Fruit fly (Drosophila melanogaster) whole organism, embryonic: ENCODE data around the gene RhoGAP93B.

ENCODE experiments used
- Bdp1 ChIP-seq: fragments of 200-800 bp; sonication (Bioruptor generic); optimal IDR thresholded peaks from 3 replicates; lab custom pipeline; 2016; ENCODE audit warnings: missing biosample characterization, missing genetic modification characterization
- CG10565 ChIP-seq: fragments of 200-800 bp; sonication (Bioruptor generic); optimal IDR thresholded peaks from 3 replicates; lab custom pipeline; 2016; ENCODE audit warnings: missing biosample characterization, mild to moderate bottlenecking, missing genetic modification characterization
- CG10979 ChIP-seq: fragments of 200-800 bp; sonication (Bioruptor generic); optimal IDR thresholded peaks from 2 replicates; lab custom pipeline; 2018; ENCODE audit warnings: missing biosample characterization, mild to moderate bottlenecking, missing genetic modification characterization, moderate library complexity
- CG11247 ChIP-seq: fragments of 200-800 bp; sonication (Bioruptor generic); IDR thresholded peaks from 2 replicates; pipeline ENCODE4 v1.3.6; 2022; ENCODE audit warnings: missing biosample characterization, missing genetic modification characterization
- CG11504 ChIP-seq: fragments of 200-800 bp; sonication (Bioruptor generic); optimal IDR thresholded peaks from 3 replicates; lab custom pipeline; 2019; ENCODE audit warnings: missing biosample characterization, mild to moderate bottlenecking, missing genetic modification characterization, moderate library complexity
- CG15011 ChIP-seq: fragments of 200-800 bp; sonication (Bioruptor generic); optimal IDR thresholded peaks from 3 replicates; lab custom pipeline; 2018; ENCODE audit warnings: missing biosample characterization, mild to moderate bottlenecking, missing genetic modification characterization
- CG16779 ChIP-seq: fragments of 200-800 bp; sonication (Bioruptor generic); IDR thresholded peaks from 2 replicates; pipeline ENCODE4 v1.3.6; 2022; ENCODE audit warnings: missing biosample characterization, missing genetic modification characterization
- CG17612 ChIP-seq: fragments of 200-800 bp; sonication (Bioruptor generic); IDR thresholded peaks from 2 replicates; pipeline ENCODE4 v1.3.6; 2022; ENCODE audit warnings: missing biosample characterization, missing genetic modification characterization
- CG1792 ChIP-seq: fragments of 200-800 bp; sonication (Bioruptor generic); optimal IDR thresholded peaks from 2 replicates; lab custom pipeline; 2016; ENCODE audit warnings: missing biosample characterization, missing genetic modification characterization
- CG18011 ChIP-seq: fragments of 200-800 bp; sonication (Bioruptor generic); optimal IDR thresholded peaks from 2 replicates; lab custom pipeline; 2017; ENCODE audit warnings: missing biosample characterization, missing genetic modification characterization, mild to moderate bottlenecking, moderate library complexity, missing genotype
- CG18599 ChIP-seq: fragments of 200-800 bp; sonication (Bioruptor generic); optimal IDR thresholded peaks from 3 replicates; lab custom pipeline; 2017; ENCODE audit warnings: missing biosample characterization, missing genetic modification characterization, mild to moderate bottlenecking, moderate library complexity, missing genetic modification reagents
- CG2875 ChIP-seq: fragments of 200-800 bp; sonication (Bioruptor generic); optimal IDR thresholded peaks from 2 replicates; lab custom pipeline; 2017; ENCODE audit warnings: missing biosample characterization, mild to moderate bottlenecking, missing genetic modification characterization, missing genetic modification reagents
- CG31224 ChIP-seq: fragments of 200-800 bp; sonication (Bioruptor generic); IDR thresholded peaks from 2 replicates; pipeline ENCODE4 v1.3.6; 2022; ENCODE audit warnings: missing biosample characterization, missing genetic modification characterization
- CG31441 ChIP-seq: fragments of 200-800 bp; sonication (Bioruptor generic); IDR thresholded peaks from 2 replicates; pipeline ENCODE4 v1.3.6; 2022; ENCODE audit warnings: missing biosample characterization, missing genetic modification characterization
- CG32532 ChIP-seq: fragments of 200-800 bp; sonication (Bioruptor generic); IDR thresholded peaks from 2 replicates; pipeline ENCODE4 v1.3.6; 2022; ENCODE audit warnings: missing biosample characterization, missing genetic modification characterization
- CG4282 ChIP-seq: fragments of 200-800 bp; sonication (Bioruptor generic); optimal IDR thresholded peaks from 2 replicates; lab custom pipeline; 2016; ENCODE audit warnings: missing biosample characterization, missing genetic modification characterization
- CG4854 ChIP-seq: fragments of 200-800 bp; sonication (Bioruptor generic); optimal IDR thresholded peaks from 2 replicates; lab custom pipeline; 2016; ENCODE audit warnings: missing biosample characterization, missing genetic modification characterization, inconsistent platforms
- CG8359 ChIP-seq: fragments of 200-800 bp; sonication (Bioruptor generic); optimal IDR thresholded peaks from 2 replicates; lab custom pipeline; 2017; ENCODE audit warnings: missing biosample characterization, mild to moderate bottlenecking, missing genetic modification characterization, borderline replicate concordance
- Dip3 ChIP-seq: fragments of 200-800 bp; sonication (Bioruptor generic); optimal IDR thresholded peaks from 3 replicates; lab custom pipeline; 2016; ENCODE audit warnings: missing biosample characterization, missing genetic modification characterization
- Dll ChIP-seq: fragments of 200-800 bp; sonication (Bioruptor generic); IDR thresholded peaks from 4 replicates; pipeline ENCODE4 v1.3.6; 2022; ENCODE audit warnings: missing biosample characterization, missing genetic modification characterization; ENCODE audit not compliant: partially characterized antibody
- Ets97D ChIP-seq: fragments of 200-800 bp; sonication (Bioruptor generic); optimal IDR thresholded peaks from 3 replicates; lab custom pipeline; 2016; ENCODE audit warnings: missing biosample characterization, missing genetic modification characterization
- Fer3 ChIP-seq: fragments of 200-800 bp; sonication (Bioruptor generic); optimal IDR thresholded peaks from 2 replicates; lab custom pipeline; 2018; ENCODE audit warnings: missing biosample characterization, mild to moderate bottlenecking, missing genetic modification characterization, moderate library complexity
- HLHmδ ChIP-seq: fragments of 200-800 bp; sonication (Bioruptor generic); optimal IDR thresholded peaks from 2 replicates; lab custom pipeline; 2018; ENCODE audit warnings: missing biosample characterization, mild to moderate bottlenecking, missing genetic modification characterization, moderate library complexity
- Hey ChIP-seq: fragments of 200-800 bp; sonication (Bioruptor generic); optimal IDR thresholded peaks from 3 replicates; lab custom pipeline; 2018; ENCODE audit warnings: missing biosample characterization, mild to moderate bottlenecking, missing genetic modification characterization
- HmgZ ChIP-seq: fragments of 200-800 bp; sonication (Bioruptor generic); optimal IDR thresholded peaks from 2 replicates; lab custom pipeline; 2018; ENCODE audit warnings: missing biosample characterization, mild to moderate bottlenecking, missing genetic modification characterization
- MTF-1 ChIP-seq: fragments of 200-800 bp; sonication (Bioruptor generic); optimal IDR thresholded peaks from 2 replicates; lab custom pipeline; 2018; ENCODE audit warnings: missing biosample characterization, mild to moderate bottlenecking, missing genetic modification characterization, borderline replicate concordance
- Oaz ChIP-seq: fragments of 200-800 bp; sonication (Bioruptor generic); IDR thresholded peaks from 2 replicates; pipeline ENCODE4 v1.3.6; 2022; ENCODE audit warnings: missing biosample characterization, missing genetic modification characterization
- PHDP ChIP-seq: fragments of 200-800 bp; sonication (Bioruptor generic); optimal IDR thresholded peaks from 3 replicates; lab custom pipeline; 2018; ENCODE audit warnings: missing biosample characterization, mild to moderate bottlenecking, missing genetic modification characterization, moderate library complexity
- Ptx1 ChIP-seq: fragments of 200-800 bp; sonication (Bioruptor generic); IDR thresholded peaks from 2 replicates; pipeline ENCODE4 v1.3.6; 2022; ENCODE audit warnings: missing biosample characterization, missing genetic modification characterization
- Vsx1 ChIP-seq: fragments of 200-800 bp; sonication (Bioruptor generic); optimal IDR thresholded peaks from 2 replicates; lab custom pipeline; 2017; ENCODE audit warnings: missing biosample characterization, mild to moderate bottlenecking, missing genetic modification characterization, missing genetic modification reagents
- Xbp1 ChIP-seq: fragments of 200-800 bp; sonication (Bioruptor generic); optimal IDR thresholded peaks from 3 replicates; lab custom pipeline; 2016; ENCODE audit warnings: missing biosample characterization, mild to moderate bottlenecking, missing genetic modification characterization
- caup ChIP-seq: fragments of 200-800 bp; sonication (Bioruptor generic); optimal IDR thresholded peaks from 3 replicates; lab custom pipeline; 2017; ENCODE audit warnings: missing biosample characterization, mild to moderate bottlenecking, missing genetic modification characterization, moderate library complexity; ENCODE audit not compliant: severe bottlenecking
- chinmo ChIP-seq: fragments of 200-800 bp; sonication (Bioruptor generic); IDR thresholded peaks from 4 replicates; pipeline ENCODE4 v1.3.6; 2022; ENCODE audit warnings: missing biosample characterization, missing genetic modification characterization; ENCODE audit not compliant: partially characterized antibody
- ems ChIP-seq: fragments of 200-800 bp; sonication (Bioruptor generic); optimal IDR thresholded peaks from 3 replicates; lab custom pipeline; 2016; ENCODE audit warnings: missing biosample characterization, missing genetic modification characterization
- ftz-f1 ChIP-seq: fragments of 200-800 bp; sonication (Bioruptor generic); optimal IDR thresholded peaks from 2 replicates; lab custom pipeline; 2016; ENCODE audit warnings: missing biosample characterization, missing genetic modification characterization
- gem ChIP-seq: fragments of 200-800 bp; sonication (Bioruptor generic); optimal IDR thresholded peaks from 2 replicates; lab custom pipeline; 2019; ENCODE audit warnings: missing biosample characterization, mild to moderate bottlenecking, missing genetic modification characterization, moderate library complexity
- jigr1 ChIP-seq: fragments of 200-800 bp; sonication (Bioruptor generic); IDR thresholded peaks from 3 replicates; pipeline ENCODE4 v1.3.6; 2022; ENCODE audit warnings: missing biosample characterization, missing genetic modification characterization
- jing ChIP-seq: fragments of 200-800 bp; sonication (Bioruptor generic); optimal IDR thresholded peaks from 2 replicates; lab custom pipeline; 2018; ENCODE audit warnings: missing biosample characterization, mild to moderate bottlenecking, missing genetic modification characterization
- kah ChIP-seq: fragments of 200-800 bp; sonication (Bioruptor generic); optimal IDR thresholded peaks from 2 replicates; lab custom pipeline; 2018; ENCODE audit warnings: missing biosample characterization, mild to moderate bottlenecking, missing genetic modification characterization
- lab ChIP-seq: fragments of 200-800 bp; sonication (Bioruptor generic); optimal IDR thresholded peaks from 3 replicates; lab custom pipeline; 2017; ENCODE audit warnings: missing biosample characterization, missing genetic modification characterization, mild to moderate bottlenecking, moderate library complexity, missing genetic modification reagents
- lilli ChIP-seq: fragments of 200-800 bp; sonication (Bioruptor generic); optimal IDR thresholded peaks from 3 replicates; lab custom pipeline; 2016; ENCODE audit warnings: missing biosample characterization, missing genetic modification characterization
- maf-S ChIP-seq: fragments of 200-800 bp; sonication (Bioruptor generic); optimal IDR thresholded peaks from 2 replicates; lab custom pipeline; 2016; ENCODE audit warnings: missing biosample characterization, missing genetic modification characterization
- oc ChIP-seq: fragments of 200-800 bp; sonication (Bioruptor generic); optimal IDR thresholded peaks from 2 replicates; lab custom pipeline; 2018; ENCODE audit warnings: missing biosample characterization, mild to moderate bottlenecking, missing genetic modification characterization, moderate library complexity
- phol ChIP-seq: fragments of 200-800 bp; sonication (Bioruptor generic); optimal IDR thresholded peaks from 3 replicates; lab custom pipeline; 2018; ENCODE audit warnings: missing biosample characterization, mild to moderate bottlenecking, missing genetic modification characterization, moderate library complexity
- ranshi ChIP-seq: fragments of 200-800 bp; sonication (Bioruptor generic); IDR thresholded peaks from 2 replicates; pipeline ENCODE4 v1.3.6; 2022; ENCODE audit warnings: missing biosample characterization, missing genetic modification characterization
- sd ChIP-seq: fragments of 200-800 bp; sonication (Bioruptor generic); optimal IDR thresholded peaks from 3 replicates; lab custom pipeline; 2018; ENCODE audit warnings: missing biosample characterization, mild to moderate bottlenecking, missing genetic modification characterization, moderate library complexity
- sens ChIP-seq: fragments of 200-800 bp; sonication (Bioruptor generic); peaks from one replicate; lab custom pipeline; 2016; ENCODE audit warnings: missing biosample characterization, missing genetic modification characterization
- sens-2 ChIP-seq: fragments of 200-800 bp; sonication (Bioruptor generic); IDR thresholded peaks from 2 replicates; pipeline ENCODE4 v1.3.6; 2022; ENCODE audit warnings: missing biosample characterization, missing genetic modification characterization
- sisA ChIP-seq: fragments of 200-800 bp; sonication (Bioruptor generic); IDR thresholded peaks from 2 replicates; pipeline ENCODE4 v1.3.6; 2022; ENCODE audit warnings: missing biosample characterization, missing genetic modification characterization
- so ChIP-seq: fragments of 200-800 bp; sonication (Bioruptor generic); IDR thresholded peaks from 3 replicates; pipeline ENCODE4 v1.3.6; 2022; ENCODE audit warnings: missing biosample characterization, missing genetic modification characterization
- ssp ChIP-seq: fragments of 200-800 bp; sonication (Bioruptor generic); IDR thresholded peaks from 2 replicates; pipeline ENCODE4 v1.3.6; 2022; ENCODE audit warnings: missing biosample characterization, missing genetic modification characterization
- trh ChIP-seq: fragments of 200-800 bp; sonication (Bioruptor generic); optimal IDR thresholded peaks from 2 replicates; lab custom pipeline; 2016; ENCODE audit warnings: missing biosample characterization, missing genetic modification characterization

The RhoGAP93B gene

dm6 chr3R:21078958-21079357, 18.7 kb downstream of the RhoGAP93B start (continued):
- no peak for TF ChIP-seq HmgZ (tag; lab: Kevin White, UChicago)
- peak; percentile 45; the same call in 1 of the 2 replicates for TF ChIP-seq sens-2 (GFP tag; lab: Robert Waterston, UW)
- no peak for TF ChIP-seq CG18599 (GFP tag; lab: Kevin White, UChicago)
- no peak for TF ChIP-seq gem (tag; lab: Kevin White, UChicago)
- no peak for TF ChIP-seq CG32532
- TF ChIP-seq trh (GFP tag; lab: Kevin White, UChicago), result no peak
- no peak for TF ChIP-seq Xbp1 (GFP tag; lab: Kevin White, UChicago)
- no peak for TF ChIP-seq caup (GFP tag; lab: Kevin White, UChicago)
- no peak for TF ChIP-seq CG4282 (GFP tag; lab: Kevin White, UChicago)
- TF ChIP-seq Fer3 (tag; lab: Kevin White, UChicago), result no peak
- TF ChIP-seq sd (tag; lab: Kevin White, UChicago), result peak; percentile 60
- no peak for TF ChIP-seq CG4854 (GFP tag; lab: Kevin White, UChicago)
- no peak for TF ChIP-seq Oaz (GFP tag; lab: Robert Waterston, UW)
- TF ChIP-seq CG31224 (GFP tag; lab: Robert Waterston, UW), result no peak
- no peak for TF ChIP-seq ranshi (GFP tag; lab: Robert Waterston, UW)
- no peak for TF ChIP-seq ftz-f1
- peak; percentile 40 for TF ChIP-seq sens (GFP tag; lab: Kevin White, UChicago)
- TF ChIP-seq oc (tag; lab: Kevin White, UChicago), result no peak
- no peak for TF ChIP-seq Bdp1 (GFP tag; lab: Kevin White, UChicago)
- TF ChIP-seq CG15011, result no peak
- TF ChIP-seq CG10979, result no peak
- TF ChIP-seq CG31441, result no peak
- TF ChIP-seq Hey, result no peak
- no peak for TF ChIP-seq lilli (GFP tag; lab: Kevin White, UChicago)
- TF ChIP-seq CG2875 (GFP tag; lab: Kevin White, UChicago), result no peak
- peak; percentile 32 for TF ChIP-seq lab (GFP tag; lab: Kevin White, UChicago)
- TF ChIP-seq, all 482 proteins: peak for 8

DNA sequence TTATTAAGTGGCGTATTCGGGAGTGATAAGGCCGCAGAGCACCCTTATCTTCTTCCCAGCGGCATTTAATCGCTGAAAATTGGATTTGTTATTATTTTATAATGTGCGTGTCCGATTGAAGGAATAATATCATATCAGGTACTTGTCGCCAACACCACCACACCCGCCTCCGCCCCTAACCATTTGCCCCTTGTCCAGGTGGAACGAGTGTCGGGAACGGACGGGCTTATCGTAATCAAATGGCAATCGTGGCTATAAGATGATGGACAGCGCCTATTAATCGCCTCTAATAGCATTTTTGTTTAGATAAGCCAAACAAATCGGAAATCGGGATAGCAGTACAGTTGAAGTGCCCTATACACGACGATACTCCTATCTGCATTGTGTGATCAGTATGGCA, 19.4 kb downstream of the RhoGAP93B start:
- TF ChIP-seq Ptx1 (GFP tag; lab: Robert Waterston, UW), result no peak
- TF ChIP-seq gem (tag; lab: Kevin White, UChicago), result no peak
- no peak for TF ChIP-seq PHDP (tag; lab: Kevin White, UChicago)
- no peak for TF ChIP-seq ssp (GFP tag; lab: Robert Waterston, UW)
- no peak for TF ChIP-seq so
- TF ChIP-seq Ets97D, result no peak
- no peak for TF ChIP-seq phol
- no peak for TF ChIP-seq CG17612
- no peak for TF ChIP-seq CG11247 (GFP tag; lab: Robert Waterston, UW)
- TF ChIP-seq ems (GFP tag; lab: Kevin White, UChicago), result no peak
- TF ChIP-seq Dll (GFP tag; lab: Robert Waterston, UW), result no peak
- no peak for TF ChIP-seq Vsx1 (GFP tag; lab: Kevin White, UChicago)
- TF ChIP-seq CG11504 (tag; lab: Kevin White, UChicago), result no peak
- TF ChIP-seq MTF-1, result no peak
- TF ChIP-seq jing (GFP tag; lab: Kevin White, UChicago), result no peak
- TF ChIP-seq CG8359, result no peak
- no peak for TF ChIP-seq maf-S
- no peak for TF ChIP-seq CG10565 (GFP tag; lab: Kevin White, UChicago)
- TF ChIP-seq HLHmδ, result no peak
- TF ChIP-seq CG16779, result no peak
- TF ChIP-seq CG18011, result no peak
- no peak for TF ChIP-seq Dip3 (GFP tag; lab: Kevin White, UChicago)
- TF ChIP-seq chinmo (GFP tag; lab: Robert Waterston, UW), result no peak
- no peak for TF ChIP-seq kah
- no peak for TF ChIP-seq jigr1 (GFP tag; lab: Robert Waterston, UW)
- TF ChIP-seq sisA, result no peak
- no peak for TF ChIP-seq CG1792
